Worm (Caenorhabditis elegans): Measurements from ENCODE around the gene srab-14.

- TF ChIP-seq gmeb-2 (tag; optimal IDR thresholded peaks at IDR 0.05) (no peak), unc-3 (GFP tag; conservative IDR thresholded peaks at IDR 0.05) (no peak), unc-3 (tag; optimal IDR thresholded peaks at IDR 0.05) (no peak), nhr-11 (tag; optimal IDR thresholded peaks at IDR 0.05) (no peak), elt-2 (tag; optimal IDR thresholded peaks at IDR 0.05) (no peak), ceh-18 (tag; optimal IDR thresholded peaks at IDR 0.05) (no peak), fkh-10 (GFP tag; optimal IDR thresholded peaks at IDR 0.05) (no peak), tbx-7 (tag; optimal IDR thresholded peaks at IDR 0.05) (no peak), fax-1 (tag; optimal IDR thresholded peaks at IDR 0.05) (no peak), ama-1 (optimal IDR thresholded peaks at IDR 0.05) (no peak)
Observed at ce11 chrII:7489605-7490004, 9.7 kb downstream of the srab-14 start, which contains the start of gene D1022.9.

Measured in whole organism, late embryonic.